Fruit fly (Drosophila melanogaster) whole organism, prepupa: ENCODE measurements around the gene Cpr100A.

ENCODE experiments used
- CG6808 ChIP-seq: fragments of 200-800 bp; sonication (Bioruptor generic); optimal IDR thresholded peaks from 3 replicates; lab custom pipeline; 2017; ENCODE audit warnings: missing biosample characterization, missing genetic modification characterization, mild to moderate bottlenecking, moderate library complexity, missing genetic modification reagents
- CG8632 ChIP-seq: fragments of 200-800 bp; sonication (Bioruptor generic); optimal IDR thresholded peaks from 3 replicates; lab custom pipeline; 2016; ENCODE audit warnings: missing biosample characterization, missing genetic modification characterization
- Hr38 ChIP-seq: sonication (Bioruptor generic); optimal IDR thresholded peaks from 2 replicates; lab custom pipeline; 2016; ENCODE audit warnings: missing biosample characterization, missing genetic modification characterization
- Lpt ChIP-seq: fragments of 200-800 bp; sonication (Bioruptor generic); optimal IDR thresholded peaks from 3 replicates; lab custom pipeline; 2016; ENCODE audit warnings: missing biosample characterization, missing genetic modification characterization
- Sox14 ChIP-seq: fragments of 200-800 bp; sonication (Bioruptor generic); optimal IDR thresholded peaks from 3 replicates; lab custom pipeline; 2016; ENCODE audit warnings: missing biosample characterization, missing genetic modification characterization
- achi ChIP-seq: fragments of 200-800 bp; sonication (Bioruptor generic); optimal IDR thresholded peaks from 3 replicates; lab custom pipeline; 2016; ENCODE audit warnings: missing biosample characterization, missing genetic modification characterization
- dsx ChIP-seq: fragments of 200-800 bp; optimal IDR thresholded peaks from 3 replicates; lab custom pipeline; 2019; ENCODE audit warnings: missing biosample characterization, mild to moderate bottlenecking, missing genetic modification characterization, moderate library complexity; ENCODE audit not compliant: poor library complexity, severe bottlenecking
- net ChIP-seq: fragments of 200-800 bp; sonication (Bioruptor generic); optimal IDR thresholded peaks from 3 replicates; lab custom pipeline; 2016; ENCODE audit warnings: missing biosample characterization, missing genetic modification characterization
- topi ChIP-seq: fragments of 200-800 bp; sonication (Bioruptor generic); optimal IDR thresholded peaks from 3 replicates; lab custom pipeline; 2016; ENCODE audit warnings: missing biosample characterization, missing genetic modification characterization
- vri ChIP-seq: fragments of 200-800 bp; sonication (Bioruptor generic); optimal IDR thresholded peaks from 3 replicates; lab custom pipeline; 2016; ENCODE audit warnings: missing biosample characterization, mild to moderate bottlenecking, missing genetic modification characterization

- no peak for TF ChIP-seq CG6808 (GFP tag; lab: Kevin White, UChicago)
- no peak for TF ChIP-seq Sox14 (GFP tag; lab: Kevin White, UChicago)
- TF ChIP-seq achi (GFP tag; lab: Kevin White, UChicago): no peak
- TF ChIP-seq dsx (GFP tag; lab: Kevin White, UChicago): no peak
- TF ChIP-seq net: no peak
- TF ChIP-seq CG8632 (GFP tag; lab: Kevin White, UChicago): no peak
- no peak for TF ChIP-seq Hr38
- TF ChIP-seq vri: no peak
- TF ChIP-seq topi: no peak
- no peak for TF ChIP-seq Lpt (GFP tag; lab: Kevin White, UChicago)
These were observed 3.1 kb downstream of the Cpr100A start for dm6 chr3R:30870317-30870878.
